Worm (Caenorhabditis elegans) whole organism, midembryonic: ENCODE results near the gene T05C1.1.

ENCODE experiments used
- T22C8.4 ChIP-seq: fragments of 200-800 bp; sonication (Bioruptor generic); IDR thresholded peaks from 2 replicates; pipeline ENCODE4 v1.3.6; 2022; ENCODE audit warnings: missing genetic modification characterization, missing compliant biosample characterization
- cog-1 ChIP-seq: sonication (generic microtip); optimal IDR thresholded peaks from 2 replicates; lab custom pipeline; 2016; ENCODE audit warnings: missing genetic modification characterization, missing compliant biosample characterization
- flt-1 ChIP-seq: fragments of 200-800 bp; sonication (Bioruptor generic); IDR thresholded peaks from 2 replicates; pipeline ENCODE4 v1.3.6; 2022; ENCODE audit warnings: missing genetic modification characterization, missing compliant biosample characterization
- klf-2 ChIP-seq: fragments of 200-800 bp; sonication (Bioruptor generic); conservative IDR thresholded peaks from 2 replicates; pipeline ENCODE4 v1.3.6; 2022; ENCODE audit warnings: missing genetic modification reagents, missing genetic modification characterization, missing compliant biosample characterization
- med-1 ChIP-seq: sonication (generic microtip); optimal IDR thresholded peaks from 2 replicates; lab custom pipeline; 2017; ENCODE audit warnings: missing genetic modification characterization, mild to moderate bottlenecking, missing compliant biosample characterization, antibody characterized with exemption, missing genetic modification reagents; ENCODE audit not compliant: insufficient read depth
- ref-1 ChIP-seq: fragments of 200-800 bp; sonication (Bioruptor generic); conservative IDR thresholded peaks from 2 replicates; pipeline ENCODE4 v1.3.6; 2022; ENCODE audit warnings: missing genetic modification reagents, missing genetic modification characterization, missing compliant biosample characterization
- tab-1 ChIP-seq: fragments of 200-800 bp; sonication (Bioruptor generic); IDR thresholded peaks from 2 replicates; pipeline ENCODE4 v1.3.6; 2022; ENCODE audit warnings: missing genetic modification characterization, missing compliant biosample characterization
- ztf-23 ChIP-seq: fragments of 200-800 bp; sonication (Bioruptor generic); IDR thresholded peaks from 2 replicates; pipeline ENCODE4 v1.3.6; 2022; ENCODE audit warnings: missing genetic modification reagents, missing genetic modification characterization, missing compliant biosample characterization
- ztf-29 ChIP-seq: fragments of 200-800 bp; sonication (Bioruptor generic); IDR thresholded peaks from 2 replicates; pipeline ENCODE4 v1.3.6; 2022; ENCODE audit warnings: missing genetic modification reagents, missing genetic modification characterization, missing compliant biosample characterization

Gene T05C1.1

DNA sequence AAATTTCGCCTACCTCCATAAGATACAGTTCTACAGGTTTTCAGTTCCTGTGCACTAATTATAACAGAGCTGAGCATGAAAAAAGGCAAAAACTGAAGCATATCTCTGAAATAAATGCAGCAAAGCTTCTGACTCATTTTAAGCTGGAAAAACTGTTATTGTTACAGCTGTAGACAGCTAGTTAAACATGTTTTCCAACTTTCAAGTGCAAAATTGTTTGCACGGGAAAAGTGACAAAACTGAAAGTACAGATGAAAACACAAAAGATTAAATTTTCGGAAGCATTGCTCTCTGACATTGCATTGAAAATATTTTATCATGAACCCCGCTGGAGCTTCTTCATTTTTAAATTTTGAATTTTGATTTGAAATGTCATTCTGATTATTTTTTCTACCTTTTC is 12.3 kb downstream of the T05C1.1 start, which contains the start of gene T05C1.5:
T05C1.5 (minus strand) TSS at position 101 of the 400 bp plus-strand sequence.
- TF ChIP-seq tab-1 = no peak
- no peak for TF ChIP-seq ztf-23 (GFP tag; lab: Robert Waterston, UW)

ce11 chrII:4494532-4494931 is 16.1 kb downstream of the T05C1.1 start:
- TF ChIP-seq T22C8.4 (GFP tag; lab: Robert Waterston, UW) (no peak), med-1 (GFP tag; lab: Kevin White, UChicago) (no peak), ztf-23 (GFP tag; lab: Robert Waterston, UW) (no peak), ztf-29 (GFP tag; lab: Robert Waterston, UW) (no peak), ref-1 (GFP tag; lab: Robert Waterston, UW) (no peak), klf-2 (GFP tag; lab: Robert Waterston, UW) (no peak), tab-1 (no peak), cog-1 (tag; lab: Kevin White, UChicago) (no peak), flt-1 (GFP tag; lab: Robert Waterston, UW) (no peak)

DNA sequence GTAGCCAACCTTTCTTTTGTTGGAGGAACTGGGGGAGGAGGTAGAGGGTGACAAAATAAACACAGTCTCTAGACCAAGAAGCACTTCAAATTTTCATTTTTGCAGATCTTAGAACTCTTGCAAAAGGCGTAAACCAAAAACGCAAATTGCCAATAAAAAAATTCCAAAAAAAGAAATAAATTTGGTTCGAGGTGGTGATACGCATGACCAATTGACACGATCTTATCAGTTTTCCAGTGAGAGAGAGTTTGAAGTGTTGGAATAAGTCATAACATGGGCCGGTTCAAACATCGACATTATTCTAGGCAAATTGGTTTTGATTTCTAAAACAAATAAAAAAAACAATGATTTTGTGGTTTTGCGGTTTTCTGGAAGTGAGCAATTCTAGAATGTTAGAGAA is 17.4 kb downstream of the T05C1.1 start:
- no peak for TF ChIP-seq klf-2 (GFP tag; lab: Robert Waterston, UW)
- TF ChIP-seq ztf-23 (GFP tag; lab: Robert Waterston, UW) = no peak
- no peak for TF ChIP-seq flt-1 (GFP tag; lab: Robert Waterston, UW)
- TF ChIP-seq ztf-29 (GFP tag; lab: Robert Waterston, UW) = no peak
- no peak for TF ChIP-seq cog-1 (tag; lab: Kevin White, UChicago)
- TF ChIP-seq med-1 (GFP tag; lab: Kevin White, UChicago) = no peak
- no peak for TF ChIP-seq T22C8.4 (GFP tag; lab: Robert Waterston, UW)
- TF ChIP-seq ref-1 (GFP tag; lab: Robert Waterston, UW) = no peak

ce11 chrII:4505097-4505626 is 26.8 kb downstream of the T05C1.1 start, which contains the start of gene camt-1:
Gene camt-1, minus strand, starts transcription at chrII:4505147.
- TF ChIP-seq ztf-23 (GFP tag; lab: Robert Waterston, UW) (no peak), med-1 (GFP tag; lab: Kevin White, UChicago) (no peak), flt-1 (GFP tag; lab: Robert Waterston, UW) (no peak), cog-1 (tag; lab: Kevin White, UChicago) (no peak), klf-2 (GFP tag; lab: Robert Waterston, UW) (no peak), ztf-29 (GFP tag; lab: Robert Waterston, UW) (no peak), T22C8.4 (GFP tag; lab: Robert Waterston, UW) (no peak), tab-1 (no peak), ref-1 (GFP tag; lab: Robert Waterston, UW) (no peak)

ce11 chrII:4506552-4507291 is 28.3 kb downstream of the T05C1.1 start:
- TF ChIP-seq med-1 (GFP tag; lab: Kevin White, UChicago) (no peak), cog-1 (tag; lab: Kevin White, UChicago) (no peak), ref-1 (GFP tag; lab: Robert Waterston, UW) (no peak), ztf-23 (GFP tag; lab: Robert Waterston, UW) (no peak), ztf-29 (GFP tag; lab: Robert Waterston, UW) (no peak), T22C8.4 (GFP tag; lab: Robert Waterston, UW) (no peak), klf-2 (GFP tag; lab: Robert Waterston, UW) (no peak)

- TF ChIP-seq flt-1 (GFP tag; lab: Robert Waterston, UW) (no peak), med-1 (GFP tag; lab: Kevin White, UChicago) (no peak), tab-1 (no peak)
Observed at ce11 chrII:4507669-4508068, 29.3 kb downstream of the T05C1.1 start.

ce11 chrII:4510684-4511083 is 32.3 kb downstream of the T05C1.1 start:
- TF ChIP-seq klf-2 (GFP tag; lab: Robert Waterston, UW) (no peak), ref-1 (GFP tag; lab: Robert Waterston, UW) (no peak), cog-1 (tag; lab: Kevin White, UChicago) (no peak), ztf-29 (GFP tag; lab: Robert Waterston, UW) (no peak), T22C8.4 (GFP tag; lab: Robert Waterston, UW) (no peak), ztf-23 (GFP tag; lab: Robert Waterston, UW) (no peak), flt-1 (GFP tag; lab: Robert Waterston, UW) (no peak)

- TF ChIP-seq med-1 (GFP tag; lab: Kevin White, UChicago) (no peak), klf-2 (GFP tag; lab: Robert Waterston, UW) (no peak), ref-1 (GFP tag; lab: Robert Waterston, UW) (no peak), ztf-23 (GFP tag; lab: Robert Waterston, UW) (no peak), ztf-29 (GFP tag; lab: Robert Waterston, UW) (no peak), cog-1 (tag; lab: Kevin White, UChicago) (no peak), tab-1 (no peak), T22C8.4 (GFP tag; lab: Robert Waterston, UW) (no peak), flt-1 (GFP tag; lab: Robert Waterston, UW) (no peak)
Observed at ce11 chrII:4511911-4512310, 33.5 kb downstream of the T05C1.1 start, which contains the start of gene cyp-23A1. Gene cyp-23A1, plus strand, starts transcription at chrII:4512211.

ce11 chrII:4516291-4516690 is 37.9 kb downstream of the T05C1.1 start:
- TF ChIP-seq ztf-23 (GFP tag; lab: Robert Waterston, UW) = no peak
- 0 out of 2 replicates have a peak, but pooled peaks have one; percentile 13 for TF ChIP-seq flt-1 (GFP tag; lab: Robert Waterston, UW)
